Fruit fly (Drosophila melanogaster): ENCODE data around the gene Hsp26.

Hsp26 gene

dm6 chr3L:9397156-9397555 is 19.9 kb upstream of the Hsp26 start (continued):
- peak; percentile 1 for TF ChIP-seq Sox102F (GFP tag; optimal IDR thresholded peaks at IDR 0.05)
- peak; percentile 43 for TF ChIP-seq CG11504 (tag; optimal IDR thresholded peaks at IDR 0.05)
- peak; percentile 87 for TF ChIP-seq Hmr (GFP tag; optimal IDR thresholded peaks at IDR 0.05)
- no peak for TF ChIP-seq Mes4 (GFP tag; optimal IDR thresholded peaks at IDR 0.05)
- no peak for TF ChIP-seq Gsc (GFP tag; IDR thresholded peaks at IDR 0.05)
- TF ChIP-seq CG15601 (tag; optimal IDR thresholded peaks at IDR 0.05), result peak; percentile 36
- peak; percentile 15; the same call in 1 of the 3 replicates for TF ChIP-seq B-H1 (GFP tag; IDR thresholded peaks at IDR 0.05)
- TF ChIP-seq da (GFP tag; optimal IDR thresholded peaks at IDR 0.05), result no peak
- peak; percentile 41 for TF ChIP-seq CG11398 (GFP tag; optimal IDR thresholded peaks at IDR 0.05)
- peak; percentile 18 for TF ChIP-seq Bdp1 (GFP tag; optimal IDR thresholded peaks at IDR 0.05)
- peak; percentile 75 for TF ChIP-seq CG34376 (GFP tag; optimal IDR thresholded peaks at IDR 0.05)
- peak; percentile 94 for TF ChIP-seq CG7987 (GFP tag; optimal IDR thresholded peaks at IDR 0.05)
- peak; percentile 75 for TF ChIP-seq CG1233 (GFP tag; optimal IDR thresholded peaks at IDR 0.05)
- no peak for TF ChIP-seq Dfd (GFP tag; optimal IDR thresholded peaks at IDR 0.05)
- TF ChIP-seq kay (GFP tag; optimal IDR thresholded peaks at IDR 0.05), result peak; percentile 12
- TF ChIP-seq CG3281 (GFP tag; optimal IDR thresholded peaks at IDR 0.05), result peak; percentile 91
- peak; percentile 66 for TF ChIP-seq CG4854 (GFP tag; optimal IDR thresholded peaks at IDR 0.05)
- TF ChIP-seq CG15479 (GFP tag; optimal IDR thresholded peaks at IDR 0.05), result peak; percentile 12
- TF ChIP-seq NK7.1 (GFP tag; optimal IDR thresholded peaks at IDR 0.05), result peak; percentile 75
- peak; percentile 47; the same call in 1 of the 3 replicates for TF ChIP-seq CG2199 (GFP tag; IDR thresholded peaks at IDR 0.05)
- peak; percentile 71 for TF ChIP-seq CG10654 (GFP tag; optimal IDR thresholded peaks at IDR 0.05)
- peak; percentile 46 for TF ChIP-seq CG18262 (tag; optimal IDR thresholded peaks at IDR 0.05)
- TF ChIP-seq Nf-YC (tag; optimal IDR thresholded peaks at IDR 0.05), result peak; percentile 22
- peak in 1 of 2 experiments; percentile 1 for TF ChIP-seq chif (GFP tag; optimal IDR thresholded peaks at IDR 0.05)
- peak; percentile 78 for TF ChIP-seq CG12769 (tag; optimal IDR thresholded peaks at IDR 0.05)
- no peak for TF ChIP-seq CG13287 (GFP tag; IDR thresholded peaks at IDR 0.05; ENCODE audit: partially characterized antibody)
- TF ChIP-seq Antp (GFP tag; optimal IDR thresholded peaks at IDR 0.05), result peak; percentile 28
- no peak for TF ChIP-seq cg (GFP tag; optimal IDR thresholded peaks at IDR 0.05)
- TF ChIP-seq z (GFP tag; IDR thresholded peaks at IDR 0.05), result 0 out of 3 replicates have a peak, but pooled peaks have one; percentile 53
- TF ChIP-seq ci (GFP tag; IDR thresholded peaks at IDR 0.05), result peak; percentile 50; the same call in 2 of the 3 replicates
- TF ChIP-seq zen2 (GFP tag; IDR thresholded peaks at IDR 0.05; ENCODE audit: partially characterized antibody), result no peak
- TF ChIP-seq CG10366 (GFP tag; IDR thresholded peaks at IDR 0.05), result no peak
- peak; percentile 19 for TF ChIP-seq vfl (GFP tag; optimal IDR thresholded peaks at IDR 0.05)
- TF ChIP-seq zen (tag; optimal IDR thresholded peaks at IDR 0.05), result no peak
- no peak for TF ChIP-seq hbn (GFP tag; IDR thresholded peaks at IDR 0.05; ENCODE audit: partially characterized antibody)
- no peak for TF ChIP-seq ato (GFP tag; IDR thresholded peaks at IDR 0.05; ENCODE audit: partially characterized antibody)
- no peak for TF ChIP-seq CG12155 (GFP tag; optimal IDR thresholded peaks at IDR 0.05)
- peak; percentile 45 for TF ChIP-seq CG13624 (GFP tag; optimal IDR thresholded peaks at IDR 0.05)
- TF ChIP-seq tna (GFP tag; IDR thresholded peaks at IDR 0.05; ENCODE audit: partially characterized antibody), result no peak
- TF ChIP-seq CG3847 (GFP tag; IDR thresholded peaks at IDR 0.05), result no peak
- TF ChIP-seq Camta (GFP tag; optimal IDR thresholded peaks at IDR 0.05), result peak; percentile 68
- TF ChIP-seq Nf-YA (GFP tag; IDR thresholded peaks at IDR 0.05), result 0 out of 2 replicates have a peak, but pooled peaks have one; percentile 31
- peak; percentile 5; the same call in 1 of the 3 replicates for TF ChIP-seq dysf (GFP tag; IDR thresholded peaks at IDR 0.05)
- 0 out of 2 replicates have a peak, but pooled peaks have one; percentile 28 for TF ChIP-seq wdn (GFP tag; IDR thresholded peaks at IDR 0.05)
- TF ChIP-seq CG17612 (GFP tag; IDR thresholded peaks at IDR 0.05), result no peak
- peak; percentile 38 for TF ChIP-seq gsb-n (tag; optimal IDR thresholded peaks at IDR 0.05)
- no peak for TF ChIP-seq Oli (tag; optimal IDR thresholded peaks at IDR 0.05)
- peak; percentile 10 for TF ChIP-seq emc (GFP tag; optimal IDR thresholded peaks at IDR 0.05)
- TF ChIP-seq Dad (GFP tag; optimal IDR thresholded peaks at IDR 0.05), result peak; percentile 59
- no peak for TF ChIP-seq CG42726 (GFP tag; IDR thresholded peaks at IDR 0.05; ENCODE audit: partially characterized antibody)
- no peak for TF ChIP-seq CG32767 (GFP tag; IDR thresholded peaks at IDR 0.05)
